Fruit fly (Drosophila melanogaster): Measurements from ENCODE around the gene CG13607.

The CG13607 gene

dm6 chr3R:24104471-24105311, 11.4 kb downstream of the CG13607 start (continued):
- TF ChIP-seq dpn (GFP tag; optimal IDR thresholded peaks at IDR 0.05): no peak
- no peak for TF ChIP-seq ttk (GFP tag; IDR thresholded peaks at IDR 0.05)
- TF ChIP-seq gfzf (GFP tag; optimal IDR thresholded peaks at IDR 0.05): no peak
- TF ChIP-seq H2.0 (GFP tag; IDR thresholded peaks at IDR 0.05): no peak
- no peak for TF ChIP-seq D19A (tag; optimal IDR thresholded peaks at IDR 0.05)
- no peak for TF ChIP-seq CG6791 (GFP tag; IDR thresholded peaks at IDR 0.05; ENCODE audit: partially characterized antibody)
- no peak for TF ChIP-seq unc-4 (GFP tag; IDR thresholded peaks at IDR 0.05; ENCODE audit: partially characterized antibody)
- TF ChIP-seq Oli (tag; optimal IDR thresholded peaks at IDR 0.05): no peak
- no peak for TF ChIP-seq tll (GFP tag; optimal IDR thresholded peaks at IDR 0.05)
- TF ChIP-seq CG17361 (GFP tag; IDR thresholded peaks at IDR 0.05): no peak
- TF ChIP-seq CG7987 (GFP tag; optimal IDR thresholded peaks at IDR 0.05): no peak
- no peak for TF ChIP-seq CG10959 (GFP tag; IDR thresholded peaks at IDR 0.05)
- peak; percentile 26 for TF ChIP-seq nom (GFP tag; optimal IDR thresholded peaks at IDR 0.05)
- peak; percentile 94 for TF ChIP-seq onecut (GFP tag; IDR thresholded peaks at IDR 0.05)
- TF ChIP-seq trem (tag; optimal IDR thresholded peaks at IDR 0.05): no peak

DNA sequence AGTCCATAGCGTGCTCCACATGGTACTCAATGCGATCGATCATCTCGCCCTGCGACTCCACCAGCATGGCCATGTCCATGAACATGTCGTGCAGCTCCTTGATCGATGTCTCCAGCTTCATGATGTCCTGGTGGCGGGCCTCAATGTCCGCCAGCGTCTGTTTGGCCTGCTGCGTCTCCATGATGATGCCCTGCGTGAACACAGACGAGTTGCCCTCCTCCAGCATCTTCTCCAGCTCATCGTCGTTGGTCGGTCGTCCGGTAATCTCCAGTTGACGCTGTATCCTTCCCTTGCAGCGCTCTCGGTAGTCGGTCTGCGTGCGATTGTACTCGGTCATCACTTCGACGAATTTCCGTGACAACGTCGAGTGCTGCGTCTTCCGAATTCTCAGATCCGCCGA, 12.4 kb downstream of the CG13607 start:
- TF ChIP-seq Ets65A (GFP tag): peak; percentile 84
- 0 out of 3 replicates have a peak, but pooled peaks have one; percentile 5 for TF ChIP-seq zen2 (GFP tag; IDR thresholded peaks at IDR 0.05; ENCODE audit: partially characterized antibody)
- TF ChIP-seq CG3838 (GFP tag; optimal IDR thresholded peaks at IDR 0.05): no peak
- TF ChIP-seq Med (GFP tag): peak; percentile 56

DNA sequence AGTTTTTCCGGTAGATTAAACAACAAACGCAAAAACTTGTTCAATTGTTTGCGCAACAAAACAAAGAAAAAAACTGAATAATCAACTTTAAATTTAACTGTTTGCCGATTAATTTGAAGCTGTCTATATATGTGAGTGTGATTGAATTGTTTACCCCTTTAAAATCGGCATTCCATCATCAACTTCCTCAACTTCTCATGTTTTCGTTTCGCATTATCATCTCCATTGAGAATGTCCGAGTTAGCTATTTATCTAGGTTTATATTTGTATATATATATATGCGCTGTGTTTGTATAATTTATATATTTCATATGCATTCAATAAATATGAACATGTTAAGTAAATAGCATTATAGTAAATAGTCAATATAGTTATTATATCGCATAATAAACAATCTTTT, 13.7 kb downstream of the CG13607 start:
- no peak for TF ChIP-seq Jarid2 (GFP tag; optimal IDR thresholded peaks at IDR 0.05)
- TF ChIP-seq psq (GFP tag; optimal IDR thresholded peaks at IDR 0.05): no peak
- no peak for TF ChIP-seq CG15073 (GFP tag; optimal IDR thresholded peaks at IDR 0.05)
- TF ChIP-seq gsb (GFP tag; IDR thresholded peaks at IDR 0.05): no peak
- TF ChIP-seq CG12659 (GFP tag; optimal IDR thresholded peaks at IDR 0.05): peak; percentile 11
- peak; percentile 14 for TF ChIP-seq sqz (GFP tag; optimal IDR thresholded peaks at IDR 0.05)
- TF ChIP-seq Hr51 (GFP tag; optimal IDR thresholded peaks at IDR 0.05): no peak
- TF ChIP-seq CG10543 (GFP tag; optimal IDR thresholded peaks at IDR 0.05): peak; percentile 32
- TF ChIP-seq nmo (GFP tag; optimal IDR thresholded peaks at IDR 0.05): no peak
- no peak for TF ChIP-seq chinmo (GFP tag; IDR thresholded peaks at IDR 0.05; ENCODE audit: partially characterized antibody)
- no peak for TF ChIP-seq E2f1 (GFP tag; IDR thresholded peaks at IDR 0.05)
- TF ChIP-seq Dbx (GFP tag; IDR thresholded peaks at IDR 0.05): no peak
- TF ChIP-seq unpg (GFP tag; optimal IDR thresholded peaks at IDR 0.05): no peak
- TF ChIP-seq HHEX (GFP tag; optimal IDR thresholded peaks at IDR 0.05): peak; percentile 16
- TF ChIP-seq pita (GFP tag; optimal IDR thresholded peaks at IDR 0.05): no peak
- no peak for TF ChIP-seq hkb (optimal IDR thresholded peaks at IDR 0.05)
- TF ChIP-seq hkb (GFP tag; IDR thresholded peaks at IDR 0.05): no peak
- TF ChIP-seq Elba2 (GFP tag; optimal IDR thresholded peaks at IDR 0.05): no peak
- no peak for TF ChIP-seq CG10565 (GFP tag; optimal IDR thresholded peaks at IDR 0.05)
- no peak for TF ChIP-seq ab (GFP tag; optimal IDR thresholded peaks at IDR 0.05)
- TF ChIP-seq Ada2b (GFP tag; IDR thresholded peaks at IDR 0.05): no peak
- no peak for TF ChIP-seq chm (GFP tag; IDR thresholded peaks at IDR 0.05)
- peak; percentile 44 for TF ChIP-seq fd3F (GFP tag; optimal IDR thresholded peaks at IDR 0.05)
- no peak for TF ChIP-seq odd (GFP tag; optimal IDR thresholded peaks at IDR 0.05)
- TF ChIP-seq p53 (GFP tag; optimal IDR thresholded peaks at IDR 0.05): no peak
- no peak for TF ChIP-seq CG13287 (GFP tag; IDR thresholded peaks at IDR 0.05; ENCODE audit: partially characterized antibody)
- TF ChIP-seq CG11247 (GFP tag; IDR thresholded peaks at IDR 0.05): no peak
- no peak for TF ChIP-seq Hr78 (GFP tag; optimal IDR thresholded peaks at IDR 0.05)
